Worm (Caenorhabditis elegans) whole organism, L1 larva: ENCODE measurements around the gene R11H6.2.

Experiments
- C04F5.9 ChIP-seq: sonication (generic microtip); optimal IDR thresholded peaks from 2 replicates; lab custom pipeline; 2016; ENCODE audit warnings: missing genetic modification characterization, missing compliant biosample characterization
- F16B12.6 ChIP-seq: fragments of 150-350 bp; optimal IDR thresholded peaks from 2 replicates; lab custom pipeline; 2014; ENCODE audit warnings: missing biosample characterization, missing genetic modification characterization
- aha-1 ChIP-seq: fragments of 150-350 bp; optimal IDR thresholded peaks from 2 replicates; lab custom pipeline; 2014; ENCODE audit warnings: missing biosample characterization, missing genetic modification characterization
- ceh-8 ChIP-seq: fragments of 200-800 bp; sonication (Bioruptor generic); optimal IDR thresholded peaks from 2 replicates; lab custom pipeline; 2018; ENCODE audit warnings: mild to moderate bottlenecking, missing genetic modification characterization, moderate library complexity, missing compliant biosample characterization
- dsc-1 ChIP-seq: sonication (generic microtip); optimal IDR thresholded peaks from 2 replicates; lab custom pipeline; 2016; ENCODE audit warnings: mild to moderate bottlenecking, missing genetic modification characterization, missing compliant biosample characterization
- efl-1 ChIP-seq, 4 experiments: fragments of 150-350 bp; optimal IDR thresholded peaks in 3 of 4; peaks in 1 of 4; 1 replicate in 1 of 4; 2 replicates in 3 of 4; lab custom pipeline; 2014; ENCODE audit warnings: missing biosample characterization in 2 of 4, missing genetic modification characterization in 2 of 4, missing genetic modification reagents in 2 of 4
- efl-3 ChIP-seq: fragments of 200-800 bp; sonication (Bioruptor generic); optimal IDR thresholded peaks from 2 replicates; lab custom pipeline; 2018; ENCODE audit warnings: mild to moderate bottlenecking, missing genetic modification characterization, missing compliant biosample characterization
- egl-27 ChIP-seq, 2 experiments: fragments of 150-350 bp in 1 of 2; sonication (generic microtip); optimal IDR thresholded peaks; 3 replicates each; lab custom pipeline; 2017 to 2018; ENCODE audit warnings: missing biosample characterization in 2 of 2, missing genetic modification characterization in 2 of 2, missing genetic modification reagents in 2 of 2
- elt-3 ChIP-seq, 6 experiments: fragments of 150-350 bp in 1 of 6; sonication (generic microtip); optimal IDR thresholded peaks; 2 replicates each; lab custom pipeline; 2017 to 2018; ENCODE audit warnings: missing biosample characterization in 6 of 6, missing genetic modification characterization in 6 of 6, inconsistent platforms in 1 of 6
- fkh-10 ChIP-seq: sonication (generic microtip); optimal IDR thresholded peaks from 2 replicates; lab custom pipeline; 2017; ENCODE audit warnings: missing biosample characterization, missing genetic modification reagents, missing genetic modification characterization
- fkh-4 ChIP-seq: sonication (generic microtip); optimal IDR thresholded peaks from 2 replicates; lab custom pipeline; 2016; ENCODE audit warnings: missing compliant biosample characterization, missing genetic modification characterization, borderline replicate concordance
- hpl-2 ChIP-seq: fragments of 150-350 bp; optimal IDR thresholded peaks from 2 replicates; lab custom pipeline; 2014; ENCODE audit warnings: missing biosample characterization, missing genetic modification reagents, missing genetic modification characterization
- irx-1 ChIP-seq: sonication (generic microtip); optimal IDR thresholded peaks from 2 replicates; lab custom pipeline; 2016; ENCODE audit warnings: missing genetic modification characterization, missing compliant biosample characterization
- lin-13 ChIP-seq: fragments of 150-350 bp; optimal IDR thresholded peaks from 2 replicates; lab custom pipeline; 2014; ENCODE audit warnings: missing biosample characterization, missing genetic modification reagents, missing genetic modification characterization
- lin-14 ChIP-seq: fragments of 200-800 bp; sonication (Bioruptor generic); optimal IDR thresholded peaks from 2 replicates; lab custom pipeline; 2018; ENCODE audit warnings: mild to moderate bottlenecking, missing genetic modification characterization, moderate library complexity, missing compliant biosample characterization
- lir-3 ChIP-seq: sonication (generic microtip); optimal IDR thresholded peaks from 2 replicates; lab custom pipeline; 2016; ENCODE audit warnings: mild to moderate bottlenecking, missing genetic modification characterization, moderate library complexity, missing compliant biosample characterization; ENCODE audit not compliant: poor library complexity
- lsy-2 ChIP-seq, 2 experiments: fragments of 150-350 bp; optimal IDR thresholded peaks; 2 replicates each; lab custom pipeline; 2014; ENCODE audit warnings: missing biosample characterization in 2 of 2, missing genetic modification characterization in 2 of 2
- mab-9 ChIP-seq: fragments of 200-800 bp; sonication (Bioruptor generic); IDR thresholded peaks from 2 replicates; pipeline ENCODE4 v1.3.6; 2022; ENCODE audit warnings: missing genetic modification reagents, missing genetic modification characterization, missing compliant biosample characterization
- mef-2 ChIP-seq: fragments of 150-350 bp; optimal IDR thresholded peaks from 2 replicates; lab custom pipeline; 2014; ENCODE audit warnings: missing biosample characterization, missing genetic modification characterization
- mep-1 ChIP-seq: fragments of 150-350 bp; optimal IDR thresholded peaks from 2 replicates; lab custom pipeline; 2014; ENCODE audit warnings: missing biosample characterization, missing genetic modification characterization
- nhr-11 ChIP-seq: fragments of 150-350 bp; optimal IDR thresholded peaks from 2 replicates; lab custom pipeline; 2014; ENCODE audit warnings: missing biosample characterization, missing genetic modification characterization
- nhr-19 ChIP-seq: fragments of 200-800 bp; sonication (Bioruptor generic); conservative IDR thresholded peaks from 2 replicates; pipeline ENCODE4 v1.3.6; 2022; ENCODE audit warnings: missing genetic modification characterization, missing compliant biosample characterization
- nhr-237 ChIP-seq: fragments of 150-350 bp; optimal IDR thresholded peaks from 2 replicates; lab custom pipeline; 2014; ENCODE audit warnings: missing biosample characterization, missing genetic modification characterization
- nhr-71 ChIP-seq: sonication (generic microtip); optimal IDR thresholded peaks from 2 replicates; lab custom pipeline; 2016; ENCODE audit warnings: mild to moderate bottlenecking, missing genetic modification characterization, moderate library complexity, missing compliant biosample characterization
- nhr-76 ChIP-seq: sonication (generic microtip); optimal IDR thresholded peaks from 2 replicates; lab custom pipeline; 2017; ENCODE audit warnings: missing biosample characterization, missing genetic modification characterization
- pax-3 ChIP-seq: fragments of 200-800 bp; sonication (Bioruptor generic); optimal IDR thresholded peaks from 2 replicates; lab custom pipeline; 2018; ENCODE audit warnings: mild to moderate bottlenecking, missing genetic modification characterization, moderate library complexity, missing compliant biosample characterization
- rnt-1 ChIP-seq: sonication (generic microtip); optimal IDR thresholded peaks from 2 replicates; lab custom pipeline; 2016; ENCODE audit warnings: mild to moderate bottlenecking, missing genetic modification characterization, moderate library complexity, missing compliant biosample characterization
- skn-1 ChIP-seq: fragments of 150-350 bp; optimal IDR thresholded peaks from 2 replicates; lab custom pipeline; 2014; ENCODE audit warnings: missing biosample characterization, missing genetic modification characterization
- unc-130 ChIP-seq: fragments of 150-350 bp; optimal IDR thresholded peaks from 2 replicates; lab custom pipeline; 2017; ENCODE audit warnings: missing biosample characterization, missing genetic modification characterization, inconsistent platforms
- unc-30 ChIP-seq: sonication (generic microtip); optimal IDR thresholded peaks from 2 replicates; lab custom pipeline; 2017; ENCODE audit warnings: missing biosample characterization, missing genetic modification characterization
- unc-62 ChIP-seq: fragments of 150-350 bp; optimal IDR thresholded peaks from 2 replicates; lab custom pipeline; 2014; ENCODE audit warnings: missing biosample characterization, missing genetic modification reagents, missing genetic modification characterization
- zip-4 ChIP-seq: fragments of 200-800 bp; sonication (Bioruptor generic); optimal IDR thresholded peaks from 2 replicates; lab custom pipeline; 2018; ENCODE audit warnings: mild to moderate bottlenecking, missing genetic modification characterization, moderate library complexity, missing compliant biosample characterization
- ztf-4 ChIP-seq: fragments of 150-350 bp; optimal IDR thresholded peaks from 2 replicates; lab custom pipeline; 2014; ENCODE audit warnings: missing biosample characterization, missing genetic modification characterization

R11H6.2 gene

DNA sequence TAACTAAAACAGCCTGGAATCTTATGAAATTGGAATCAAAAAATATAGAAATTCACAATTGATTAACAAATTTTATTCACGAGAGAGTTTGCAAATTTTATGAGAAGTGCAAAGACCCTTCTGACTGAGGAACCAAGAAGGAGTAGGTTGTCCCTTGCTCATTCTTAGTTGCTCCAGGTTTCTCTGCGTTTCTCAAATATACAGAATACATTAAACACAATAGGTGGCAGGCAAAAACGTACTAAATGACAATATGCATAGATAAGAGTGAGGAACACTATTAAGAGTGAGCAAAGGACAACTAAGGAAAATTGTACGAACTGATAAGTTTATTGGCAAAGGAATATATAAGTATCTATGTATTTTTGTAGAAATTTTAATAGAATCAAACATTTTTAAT, 39.0 kb upstream of the R11H6.2 start, which contains the start of gene C53A5.9:
TSS of gene C53A5.9 (minus strand) at position 101 of the 400 bp plus-strand sequence.
- TF ChIP-seq nhr-237 (tag; lab: Kevin White, UChicago), result no peak
- TF ChIP-seq mef-2, result no peak
- TF ChIP-seq efl-1 (optimal IDR thresholded peaks at IDR 0.05; lab: Kevin White, UChicago), result no peak
- peak in 1 of 2 experiments; percentile 14 for TF ChIP-seq efl-1 (GFP tag; optimal IDR thresholded peaks at IDR 0.05 in 1 of 2; lab: Kevin White, UChicago)
- TF ChIP-seq pax-3 (tag; lab: Kevin White, UChicago), result no peak
- no peak for TF ChIP-seq nhr-19 (GFP tag; lab: Robert Waterston, UW)
- TF ChIP-seq, all 84 proteins: peak for 1

DNA sequence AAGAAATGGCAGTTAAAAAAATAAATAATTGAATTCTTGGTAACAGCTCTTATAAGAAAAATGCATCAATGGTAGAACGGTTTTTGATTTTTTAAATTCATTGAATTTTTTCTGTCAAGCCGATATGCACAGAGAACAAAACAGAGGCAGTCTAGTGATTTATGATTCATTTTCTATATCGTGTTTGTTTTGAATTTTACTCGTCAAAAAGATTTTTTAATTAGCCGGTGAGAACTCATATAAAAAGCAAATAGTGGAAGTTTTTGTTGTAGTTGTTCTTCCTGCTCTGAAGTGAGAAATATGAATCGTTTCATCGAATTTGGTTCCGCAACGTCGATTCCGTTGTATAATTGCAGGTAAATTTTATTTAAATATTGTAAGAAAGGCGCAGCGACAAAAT, 38.5 kb upstream of the R11H6.2 start, which contains the start of gene srt-32:
TSS of gene srt-32 (plus strand) at position 301 of the 400 bp plus-strand sequence.
- TF ChIP-seq fkh-4 (tag; lab: Kevin White, UChicago) (no peak), rnt-1 (tag; lab: Kevin White, UChicago) (no peak), lsy-2 (tag; optimal IDR thresholded peaks at IDR 0.05; lab: Kevin White, UChicago) (no peak), efl-3 (GFP tag; lab: Kevin White, UChicago) (no peak), unc-130 (no peak), unc-30 (tag; lab: Kevin White, UChicago) (no peak), zip-4 (GFP tag; lab: Kevin White, UChicago) (no peak), lin-13 (GFP tag; lab: Kevin White, UChicago) (no peak), elt-3 (tag; optimal IDR thresholded peaks at IDR 0.05; lab: Kevin White, UChicago) (no peak), irx-1 (tag; lab: Kevin White, UChicago) (no peak), mef-2 (no peak)

DNA sequence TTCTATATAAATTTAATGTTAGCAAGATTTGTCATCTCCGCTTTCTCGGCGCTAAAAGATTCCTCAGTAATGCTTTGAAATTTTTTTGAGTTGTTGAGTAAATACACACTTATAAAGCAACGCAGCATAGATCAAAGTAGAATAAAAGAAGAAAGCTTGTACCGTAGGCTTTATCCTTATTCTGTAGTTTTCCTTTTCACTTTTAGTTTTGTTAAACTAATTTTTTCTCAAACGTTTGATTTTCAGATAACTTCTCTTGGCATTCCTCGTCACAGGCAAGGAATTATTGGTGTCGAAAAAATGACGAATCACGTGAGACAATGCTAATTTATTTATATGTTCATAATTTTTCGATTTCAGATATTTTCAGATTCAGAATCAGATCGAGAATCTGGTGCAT, 35.2 kb upstream of the R11H6.2 start, which contains the start of gene C53A5.11:
TSS of gene C53A5.11 (plus strand) at position 301 of the 400 bp plus-strand sequence.
- TF ChIP-seq skn-1 (no peak), nhr-76 (tag; lab: Kevin White, UChicago) (no peak), irx-1 (tag; lab: Kevin White, UChicago) (no peak)

DNA sequence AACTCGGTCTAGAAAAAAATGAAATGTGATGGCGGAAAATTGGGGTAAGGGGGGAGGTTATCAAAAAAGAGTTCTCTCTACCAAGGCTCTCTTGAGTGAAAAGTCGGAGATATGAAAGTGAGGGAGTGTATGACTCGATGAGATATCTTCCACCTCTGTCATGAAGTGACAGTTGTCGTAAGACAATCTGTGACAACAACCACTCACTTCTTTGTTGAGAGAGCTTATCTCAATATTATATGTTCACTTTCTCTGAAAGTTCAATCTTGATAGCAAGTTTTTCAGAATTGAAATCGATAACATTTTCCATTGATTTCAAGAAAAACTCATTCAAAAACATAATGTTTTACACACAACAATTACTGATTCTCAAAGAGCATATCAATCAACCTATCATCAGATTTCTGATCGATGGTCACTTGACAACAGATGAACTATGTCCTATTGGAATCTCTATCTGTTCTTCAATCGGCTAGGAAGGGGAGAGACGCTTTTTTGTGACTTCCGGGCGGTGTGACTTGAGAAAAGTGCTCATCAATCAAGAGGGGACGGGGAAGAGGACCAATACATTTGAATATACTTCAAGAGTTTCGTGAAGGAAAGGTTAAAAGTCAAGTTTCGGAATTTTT, 20.9 kb upstream of the R11H6.2 start:
- no peak for TF ChIP-seq mab-9
- peak; percentile 69 for TF ChIP-seq lin-14
- TF ChIP-seq lin-13 (GFP tag; lab: Kevin White, UChicago), result no peak
- TF ChIP-seq hpl-2 (GFP tag; lab: Kevin White, UChicago), result no peak
- no peak for TF ChIP-seq ztf-4 (tag; lab: Kevin White, UChicago)
- TF ChIP-seq egl-27 (tag; optimal IDR thresholded peaks at IDR 0.05; lab: Kevin White, UChicago), result no peak
- TF ChIP-seq nhr-11, result no peak
- peak; percentile 43 for TF ChIP-seq rnt-1 (tag; lab: Kevin White, UChicago)
- TF ChIP-seq lir-3 (tag; lab: Kevin White, UChicago), result no peak
- TF ChIP-seq unc-62 (GFP tag; lab: Kevin White, UChicago), result no peak
- TF ChIP-seq dsc-1, result no peak
- TF ChIP-seq ceh-8, result no peak
- TF ChIP-seq fkh-10 (GFP tag; lab: Kevin White, UChicago), result no peak
- TF ChIP-seq F16B12.6 (tag; lab: Kevin White, UChicago), result no peak
- no peak for TF ChIP-seq aha-1 (tag; lab: Kevin White, UChicago)
- TF ChIP-seq efl-3 (GFP tag; lab: Kevin White, UChicago), result no peak
- no peak for TF ChIP-seq mep-1
- no peak for TF ChIP-seq mef-2
- peak; percentile 17 for TF ChIP-seq nhr-71 (tag; lab: Kevin White, UChicago)
- TF ChIP-seq C04F5.9 (tag; lab: Kevin White, UChicago), result no peak
- TF ChIP-seq zip-4 (GFP tag; lab: Kevin White, UChicago), result no peak
- TF ChIP-seq lsy-2 (tag; optimal IDR thresholded peaks at IDR 0.05; lab: Kevin White, UChicago), result peak in 1 of 2 experiments; percentile 13
